Worm (Caenorhabditis elegans): Measurements from ENCODE around the gene F07C6.4.
A peak's percentile ranks its signal among the peaks of the same experiment; 100 is the strongest.

Gene F07C6.4

ce11 chrIV:12783165-12783564 lies 22.6 kb upstream of the F07C6.4 start:
- TF ChIP-seq pes-1 (GFP tag; IDR thresholded peaks at IDR 0.05) (no peak), ets-7 (tag; optimal IDR thresholded peaks at IDR 0.05) (no peak), tra-4 (tag; optimal IDR thresholded peaks at IDR 0.05) (no peak), hnd-1 (tag; optimal IDR thresholded peaks at IDR 0.05) (no peak), scrt-1 (GFP tag; IDR thresholded peaks at IDR 0.05) (no peak), ceh-36 (tag; optimal IDR thresholded peaks at IDR 0.05) (no peak), aly-1 (tag; optimal IDR thresholded peaks at IDR 0.05) (no peak), flt-1 (GFP tag; IDR thresholded peaks at IDR 0.05) (no peak), tbx-11 (GFP tag; IDR thresholded peaks at IDR 0.05) (no peak), ama-1 (optimal IDR thresholded peaks at IDR 0.05) (no peak)

- TF ChIP-seq pes-1 (GFP tag; IDR thresholded peaks at IDR 0.05), result no peak
- TF ChIP-seq scrt-1 (GFP tag; IDR thresholded peaks at IDR 0.05), result no peak
- TF ChIP-seq F13C5.2 (tag; optimal IDR thresholded peaks at IDR 0.05), result no peak
- TF ChIP-seq hmbx-1 (tag; optimal IDR thresholded peaks at IDR 0.05), result no peak
- no peak for TF ChIP-seq tra-4 (tag; optimal IDR thresholded peaks at IDR 0.05)
- no peak for TF ChIP-seq ets-7 (tag; optimal IDR thresholded peaks at IDR 0.05)
- no peak for TF ChIP-seq aly-1 (tag; optimal IDR thresholded peaks at IDR 0.05)
- no peak for TF ChIP-seq ama-1 (optimal IDR thresholded peaks at IDR 0.05)
- TF ChIP-seq flt-1 (GFP tag; IDR thresholded peaks at IDR 0.05), result no peak
- no peak for TF ChIP-seq hnd-1 (tag; optimal IDR thresholded peaks at IDR 0.05)
- TF ChIP-seq tbx-37 (GFP tag; conservative IDR thresholded peaks at IDR 0.05), result no peak
Measured at ce11 chrIV:12785988-12786387, 19.7 kb upstream of the F07C6.4 start.

ce11 chrIV:12789088-12789487 lies 16.6 kb upstream of the F07C6.4 start, which contains the start of gene F07C6.3:
TSS of gene F07C6.3 (plus strand) at chrIV:12789235.
- TF ChIP-seq hmbx-1 (tag; optimal IDR thresholded peaks at IDR 0.05) (no peak), B0310.2 (tag; optimal IDR thresholded peaks at IDR 0.05) (no peak), hmg-4 (GFP tag; optimal IDR thresholded peaks at IDR 0.05) (no peak), pes-1 (GFP tag; IDR thresholded peaks at IDR 0.05) (no peak)

ce11 chrIV:12790871-12791270 lies 14.9 kb upstream of the F07C6.4 start, which contains the start of gene F07C6.2:
TSS of gene F07C6.2 (plus strand) at chrIV:12791171.
- TF ChIP-seq tbx-11 (GFP tag; IDR thresholded peaks at IDR 0.05) (no peak), ama-1 (optimal IDR thresholded peaks at IDR 0.05) (no peak), scrt-1 (GFP tag; IDR thresholded peaks at IDR 0.05) (no peak), hmg-4 (GFP tag; optimal IDR thresholded peaks at IDR 0.05) (no peak), flt-1 (GFP tag; IDR thresholded peaks at IDR 0.05) (no peak), hmbx-1 (tag; optimal IDR thresholded peaks at IDR 0.05) (no peak), B0310.2 (tag; optimal IDR thresholded peaks at IDR 0.05) (no peak), tra-4 (tag; optimal IDR thresholded peaks at IDR 0.05) (no peak)

- TF ChIP-seq tbx-11 (GFP tag; IDR thresholded peaks at IDR 0.05), result no peak
- no peak for TF ChIP-seq ceh-36 (tag; optimal IDR thresholded peaks at IDR 0.05)
- no peak for TF ChIP-seq aly-1 (tag; optimal IDR thresholded peaks at IDR 0.05)
- TF ChIP-seq sea-1 (GFP tag; conservative IDR thresholded peaks at IDR 0.05), result no peak
- TF ChIP-seq ets-7 (tag; optimal IDR thresholded peaks at IDR 0.05), result no peak
- no peak for TF ChIP-seq scrt-1 (GFP tag; IDR thresholded peaks at IDR 0.05)
- no peak for TF ChIP-seq ama-1 (optimal IDR thresholded peaks at IDR 0.05)
- TF ChIP-seq F13C5.2 (tag; optimal IDR thresholded peaks at IDR 0.05), result no peak
- no peak for TF ChIP-seq flt-1 (GFP tag; IDR thresholded peaks at IDR 0.05)
- no peak for TF ChIP-seq pes-1 (GFP tag; IDR thresholded peaks at IDR 0.05)
Measured at ce11 chrIV:12792494-12792893, 13.2 kb upstream of the F07C6.4 start, which contains the start of gene F07C6.6. TSS of gene F07C6.6 (plus strand) at chrIV:12792794.

ce11 chrIV:12793621-12794020 lies 12.1 kb upstream of the F07C6.4 start, which contains the start of gene pin-2:
TSS of gene pin-2 (plus strand) at chrIV:12793847.
- TF ChIP-seq ets-7 (tag; optimal IDR thresholded peaks at IDR 0.05) (no peak), ceh-36 (tag; optimal IDR thresholded peaks at IDR 0.05) (no peak)

- peak; percentile 20; the same call in 1 of the 2 replicates for TF ChIP-seq scrt-1 (GFP tag; IDR thresholded peaks at IDR 0.05)
- no peak for TF ChIP-seq F13C5.2 (tag; optimal IDR thresholded peaks at IDR 0.05)
Measured at ce11 chrIV:12795371-12795936, 10.3 kb upstream of the F07C6.4 start.

ce11 chrIV:12796811-12797210 lies 8.9 kb upstream of the F07C6.4 start:
- no peak for TF ChIP-seq tbx-37 (GFP tag; conservative IDR thresholded peaks at IDR 0.05)
- no peak for TF ChIP-seq hnd-1 (tag; optimal IDR thresholded peaks at IDR 0.05)
- TF ChIP-seq scrt-1 (GFP tag; IDR thresholded peaks at IDR 0.05), result no peak
- no peak for TF ChIP-seq ceh-36 (tag; optimal IDR thresholded peaks at IDR 0.05)
- no peak for TF ChIP-seq sea-1 (GFP tag; conservative IDR thresholded peaks at IDR 0.05)
- TF ChIP-seq B0310.2 (tag; optimal IDR thresholded peaks at IDR 0.05), result no peak
- TF ChIP-seq flt-1 (GFP tag; IDR thresholded peaks at IDR 0.05), result no peak
- TF ChIP-seq ama-1 (optimal IDR thresholded peaks at IDR 0.05), result no peak
- no peak for TF ChIP-seq ceh-13 (GFP tag; optimal IDR thresholded peaks at IDR 0.05)
- TF ChIP-seq aly-1 (tag; optimal IDR thresholded peaks at IDR 0.05), result no peak
- no peak for TF ChIP-seq F13C5.2 (tag; optimal IDR thresholded peaks at IDR 0.05)
- no peak for TF ChIP-seq hmg-4 (GFP tag; optimal IDR thresholded peaks at IDR 0.05)

- no peak for TF ChIP-seq tbx-37 (GFP tag; conservative IDR thresholded peaks at IDR 0.05)
- no peak for TF ChIP-seq flt-1 (GFP tag; IDR thresholded peaks at IDR 0.05)
- TF ChIP-seq tbx-11 (GFP tag; IDR thresholded peaks at IDR 0.05), result no peak
- TF ChIP-seq hnd-1 (tag; optimal IDR thresholded peaks at IDR 0.05), result no peak
- no peak for TF ChIP-seq hmbx-1 (tag; optimal IDR thresholded peaks at IDR 0.05)
- no peak for TF ChIP-seq ceh-36 (tag; optimal IDR thresholded peaks at IDR 0.05)
- TF ChIP-seq ets-7 (tag; optimal IDR thresholded peaks at IDR 0.05), result no peak
- TF ChIP-seq ceh-13 (GFP tag; optimal IDR thresholded peaks at IDR 0.05), result no peak
- no peak for TF ChIP-seq sea-1 (GFP tag; conservative IDR thresholded peaks at IDR 0.05)
- TF ChIP-seq aly-1 (tag; optimal IDR thresholded peaks at IDR 0.05), result no peak
- TF ChIP-seq pes-1 (GFP tag; IDR thresholded peaks at IDR 0.05), result no peak
- no peak for TF ChIP-seq F13C5.2 (tag; optimal IDR thresholded peaks at IDR 0.05)
- TF ChIP-seq hmg-4 (GFP tag; optimal IDR thresholded peaks at IDR 0.05), result no peak
- no peak for TF ChIP-seq ama-1 (optimal IDR thresholded peaks at IDR 0.05)
- TF ChIP-seq tra-4 (tag; optimal IDR thresholded peaks at IDR 0.05), result no peak
Measured at ce11 chrIV:12811554-12811953, 5.8 kb downstream of the F07C6.4 start.

Data from whole organism, early embryonic.